Worm (Caenorhabditis elegans) whole organism, late embryonic: Measurements from ENCODE around the gene ocr-4.

Source experiments
- C08G9.2 ChIP-seq: sonication (generic microtip); optimal IDR thresholded peaks from 2 replicates; lab custom pipeline; 2016; ENCODE audit warnings: mild to moderate bottlenecking, missing genetic modification characterization, moderate library complexity, missing compliant biosample characterization
- C38D4.7 ChIP-seq: fragments of 200-800 bp; sonication (Bioruptor generic); optimal IDR thresholded peaks from 2 replicates; lab custom pipeline; 2018; ENCODE audit warnings: mild to moderate bottlenecking, missing genetic modification characterization, moderate library complexity, missing compliant biosample characterization
- K02D7.2 ChIP-seq: sonication (generic microtip); optimal IDR thresholded peaks from 2 replicates; lab custom pipeline; 2017; ENCODE audit warnings: mild to moderate bottlenecking, missing genetic modification characterization, missing compliant biosample characterization
- K09A11.1 ChIP-seq: sonication (generic microtip); optimal IDR thresholded peaks from 2 replicates; lab custom pipeline; 2017; ENCODE audit warnings: antibody characterized with exemption, mild to moderate bottlenecking, missing genetic modification characterization, missing compliant biosample characterization; ENCODE audit not compliant: insufficient read depth
- T23F11.4 ChIP-seq: fragments of 200-800 bp; sonication (Bioruptor generic); optimal IDR thresholded peaks from 2 replicates; lab custom pipeline; 2018; ENCODE audit warnings: mild to moderate bottlenecking, missing genetic modification characterization, missing compliant biosample characterization
- ceh-18 ChIP-seq: sonication (generic microtip); optimal IDR thresholded peaks from 2 replicates; lab custom pipeline; 2016; ENCODE audit warnings: missing genetic modification characterization, missing compliant biosample characterization
- ceh-19 ChIP-seq: fragments of 200-800 bp; sonication (Bioruptor generic); optimal IDR thresholded peaks from 2 replicates; lab custom pipeline; 2018; ENCODE audit warnings: mild to moderate bottlenecking, missing genetic modification characterization, missing compliant biosample characterization
- ceh-2 ChIP-seq: sonication (generic microtip); optimal IDR thresholded peaks from 2 replicates; lab custom pipeline; 2016; ENCODE audit warnings: missing genotype, missing genetic modification characterization, missing compliant biosample characterization
- ceh-24 ChIP-seq: sonication (generic microtip); optimal IDR thresholded peaks from 2 replicates; lab custom pipeline; 2016; ENCODE audit warnings: mild to moderate bottlenecking, missing genetic modification characterization, missing compliant biosample characterization
- ceh-30 ChIP-seq: fragments of 150-350 bp; optimal IDR thresholded peaks from 2 replicates; lab custom pipeline; 2014; ENCODE audit warnings: missing biosample characterization, missing genetic modification characterization
- ceh-31 ChIP-seq: sonication (generic microtip); optimal IDR thresholded peaks from 2 replicates; lab custom pipeline; 2016; ENCODE audit warnings: missing genetic modification characterization, missing compliant biosample characterization
- ceh-48 ChIP-seq: sonication (generic microtip); optimal IDR thresholded peaks from 2 replicates; lab custom pipeline; 2016; ENCODE audit warnings: missing genetic modification characterization, inconsistent platforms, missing compliant biosample characterization
- ceh-9 ChIP-seq: sonication (generic microtip); optimal IDR thresholded peaks from 2 replicates; lab custom pipeline; 2016; ENCODE audit warnings: mild to moderate bottlenecking, missing genetic modification characterization, inconsistent platforms, missing compliant biosample characterization
- che-1 ChIP-seq: sonication (generic microtip); optimal IDR thresholded peaks from 2 replicates; lab custom pipeline; 2016; ENCODE audit warnings: mild to moderate bottlenecking, missing genetic modification characterization, missing compliant biosample characterization
- elt-2 ChIP-seq: sonication (generic microtip); optimal IDR thresholded peaks from 2 replicates; lab custom pipeline; 2016; ENCODE audit warnings: missing genetic modification reagents, missing genetic modification characterization, missing compliant biosample characterization
- elt-4 ChIP-seq: sonication (generic microtip); optimal IDR thresholded peaks from 2 replicates; lab custom pipeline; 2016; ENCODE audit warnings: missing genetic modification characterization, missing compliant biosample characterization
- fax-1 ChIP-seq: sonication (generic microtip); optimal IDR thresholded peaks from 2 replicates; lab custom pipeline; 2016; ENCODE audit warnings: missing genotype, missing genetic modification characterization, missing compliant biosample characterization
- fkh-6 ChIP-seq: sonication (generic microtip); optimal IDR thresholded peaks from 2 replicates; lab custom pipeline; 2016; ENCODE audit warnings: missing genetic modification characterization, missing compliant biosample characterization
- gmeb-2 ChIP-seq: sonication (generic microtip); optimal IDR thresholded peaks from 2 replicates; lab custom pipeline; 2016; ENCODE audit warnings: missing genetic modification characterization, inconsistent platforms, missing compliant biosample characterization
- hlh-13 ChIP-seq: fragments of 200-800 bp; sonication (Bioruptor generic); optimal IDR thresholded peaks from 2 replicates; lab custom pipeline; 2018; ENCODE audit warnings: mild to moderate bottlenecking, missing genetic modification characterization, missing compliant biosample characterization
- hlh-15 ChIP-seq: sonication (generic microtip); optimal IDR thresholded peaks from 2 replicates; lab custom pipeline; 2016; ENCODE audit warnings: missing genetic modification characterization, missing compliant biosample characterization
- hlh-6 ChIP-seq: sonication (generic microtip); optimal IDR thresholded peaks from 2 replicates; lab custom pipeline; 2016; ENCODE audit warnings: missing genotype, missing genetic modification characterization, missing compliant biosample characterization
- hlh-8 ChIP-seq: sonication (generic microtip); optimal IDR thresholded peaks from 2 replicates; lab custom pipeline; 2016; ENCODE audit warnings: missing genotype, missing genetic modification characterization, missing compliant biosample characterization
- lim-6 ChIP-seq: sonication (generic microtip); optimal IDR thresholded peaks from 2 replicates; lab custom pipeline; 2016; ENCODE audit warnings: missing genetic modification characterization, missing compliant biosample characterization
- lin-11 ChIP-seq: fragments of 200-800 bp; sonication (Bioruptor generic); optimal IDR thresholded peaks from 2 replicates; lab custom pipeline; 2018; ENCODE audit warnings: mild to moderate bottlenecking, missing genetic modification characterization, missing compliant biosample characterization
- nfya-1 ChIP-seq: sonication (generic microtip); optimal IDR thresholded peaks from 2 replicates; lab custom pipeline; 2017; ENCODE audit warnings: missing genetic modification characterization, mild to moderate bottlenecking, missing compliant biosample characterization, antibody characterized with exemption, moderate library complexity
- nhr-11 ChIP-seq: fragments of 150-350 bp; optimal IDR thresholded peaks from 2 replicates; lab custom pipeline; 2014; ENCODE audit warnings: missing biosample characterization, missing genetic modification characterization
- pag-3 ChIP-seq: sonication (generic microtip); optimal IDR thresholded peaks from 2 replicates; lab custom pipeline; 2016; ENCODE audit warnings: missing compliant biosample characterization, missing genetic modification characterization, borderline replicate concordance
- pat-9 ChIP-seq: fragments of 200-800 bp; sonication (Bioruptor generic); optimal IDR thresholded peaks from 2 replicates; lab custom pipeline; 2018; ENCODE audit warnings: mild to moderate bottlenecking, missing genetic modification characterization, moderate library complexity, missing compliant biosample characterization
- pha-2 ChIP-seq: sonication (generic microtip); optimal IDR thresholded peaks from 2 replicates; lab custom pipeline; 2017; ENCODE audit warnings: mild to moderate bottlenecking, missing genetic modification characterization, missing compliant biosample characterization
- pha-4 ChIP-seq: fragments of 150-350 bp; optimal IDR thresholded peaks from 2 replicates; lab custom pipeline; 2018; ENCODE audit warnings: missing biosample characterization, missing genetic modification reagents, missing genetic modification characterization
- pqm-1 ChIP-seq: sonication (generic microtip); optimal IDR thresholded peaks from 2 replicates; lab custom pipeline; 2016; ENCODE audit warnings: missing genetic modification characterization, missing compliant biosample characterization
- pros-1 ChIP-seq: fragments of 150-350 bp; optimal IDR thresholded peaks from 2 replicates; lab custom pipeline; 2014; ENCODE audit warnings: missing biosample characterization, missing genetic modification reagents, missing genetic modification characterization
- rnt-1 ChIP-seq: sonication (generic microtip); optimal IDR thresholded peaks from 2 replicates; lab custom pipeline; 2016; ENCODE audit warnings: missing genetic modification characterization, missing compliant biosample characterization
- sox-2 ChIP-seq: fragments of 200-800 bp; sonication (Bioruptor generic); IDR thresholded peaks from 2 replicates; pipeline ENCODE4 v1.3.6; 2022; ENCODE audit warnings: missing genetic modification reagents, missing genetic modification characterization, missing compliant biosample characterization
- tbx-7 ChIP-seq: sonication (generic microtip); optimal IDR thresholded peaks from 2 replicates; lab custom pipeline; 2016; ENCODE audit warnings: missing genotype, missing genetic modification characterization, missing compliant biosample characterization
- ttx-3 ChIP-seq: sonication (generic microtip); optimal IDR thresholded peaks from 2 replicates; lab custom pipeline; 2016; ENCODE audit warnings: missing genetic modification reagents, missing genetic modification characterization, missing compliant biosample characterization
- unc-3 ChIP-seq, 2 experiments: fragments of 200-800 bp in 1 of 2; sonication (Bioruptor generic) in 1 of 2; sonication (generic microtip) in 1 of 2; conservative IDR thresholded peaks in 1 of 2; optimal IDR thresholded peaks in 1 of 2; 2 replicates each; pipeline versions ENCODE4 v1.3.6 to Lab custom; 2016 to 2022; ENCODE audit warnings: missing compliant biosample characterization in 2 of 2, missing genetic modification characterization in 2 of 2, missing genetic modification reagents in 1 of 2
- unc-42 ChIP-seq: sonication (generic microtip); optimal IDR thresholded peaks from 2 replicates; lab custom pipeline; 2016; ENCODE audit warnings: missing genotype, missing genetic modification characterization, missing compliant biosample characterization
- unc-55 ChIP-seq: sonication (generic microtip); optimal IDR thresholded peaks from 2 replicates; lab custom pipeline; 2017; ENCODE audit warnings: missing biosample characterization, missing genetic modification reagents, missing genetic modification characterization
- unc-86 ChIP-seq: sonication (generic microtip); optimal IDR thresholded peaks from 2 replicates; lab custom pipeline; 2016; ENCODE audit warnings: missing genetic modification characterization, missing compliant biosample characterization
- ztf-16 ChIP-seq: sonication (generic microtip); optimal IDR thresholded peaks from 2 replicates; lab custom pipeline; 2017; ENCODE audit warnings: missing genetic modification characterization, missing compliant biosample characterization

Gene ocr-4

DNA sequence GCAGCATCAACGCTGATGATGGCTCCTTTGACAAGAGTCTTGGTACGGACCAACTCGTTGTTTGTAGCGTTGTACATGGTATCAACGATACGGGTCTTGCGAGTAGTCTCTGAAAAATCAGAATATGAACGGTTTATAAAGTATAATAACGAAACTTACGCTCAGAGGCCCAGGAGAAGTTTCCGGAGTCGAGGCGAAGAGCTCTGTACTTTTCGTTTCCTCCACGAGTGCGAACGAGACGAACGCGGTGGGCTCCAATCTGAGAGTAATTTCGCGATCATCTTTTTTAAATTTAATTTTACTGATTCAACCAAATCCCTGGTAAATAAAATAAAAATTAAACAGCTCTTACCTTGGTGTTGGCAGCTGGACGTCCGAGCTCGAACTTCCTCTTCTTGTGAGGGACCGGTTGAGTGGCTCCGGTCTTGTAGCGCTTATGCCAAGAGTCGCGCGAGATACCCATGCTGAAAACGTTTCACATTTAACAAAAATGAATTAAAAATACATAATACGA is 19.1 kb downstream of the ocr-4 start, which contains the start of gene rps-8:
TSS of gene rps-8 (minus strand) at position 464 of the 514 bp plus-strand sequence.
- no peak for TF ChIP-seq hlh-8
- no peak for TF ChIP-seq lim-6 (tag; lab: Kevin White, UChicago)
- TF ChIP-seq pat-9 (tag; lab: Kevin White, UChicago), result no peak
- no peak for TF ChIP-seq pros-1 (tag; lab: Kevin White, UChicago)
- no peak for TF ChIP-seq ceh-9 (tag; lab: Kevin White, UChicago)
- no peak for TF ChIP-seq fkh-6
- TF ChIP-seq rnt-1 (tag; lab: Kevin White, UChicago), result no peak
- TF ChIP-seq hlh-6 (tag; lab: Kevin White, UChicago), result no peak
- TF ChIP-seq K02D7.2 (tag; lab: Kevin White, UChicago), result no peak

DNA sequence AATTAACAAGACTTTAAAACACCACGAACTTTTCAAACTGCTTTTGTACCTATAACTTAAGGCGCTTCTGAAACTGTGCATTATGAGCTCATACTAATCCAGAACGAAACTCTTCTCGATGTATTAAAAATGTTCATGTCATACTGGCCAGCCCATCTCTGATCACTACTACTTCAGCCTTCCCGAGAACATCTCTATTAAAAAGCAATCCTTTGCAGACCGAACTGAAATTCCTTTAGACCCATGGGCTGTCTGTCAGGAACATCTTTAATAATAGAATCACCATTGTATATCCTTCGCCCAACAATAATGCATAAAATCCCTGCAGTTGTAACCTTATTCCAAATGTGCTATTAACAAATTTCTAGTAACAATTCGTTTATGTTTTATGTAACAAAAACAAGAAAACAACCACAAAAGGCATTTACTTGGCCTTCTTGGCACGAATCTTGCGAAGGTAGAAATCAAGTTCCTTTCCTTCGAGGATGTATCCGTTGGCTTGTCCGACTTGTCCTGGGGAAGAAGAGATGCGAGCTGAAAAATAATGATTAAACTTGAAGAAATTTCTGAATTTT is 19.9 kb downstream of the ocr-4 start:
- no peak for TF ChIP-seq gmeb-2 (tag; lab: Kevin White, UChicago)
- no peak for TF ChIP-seq ceh-9 (tag; lab: Kevin White, UChicago)
- no peak for TF ChIP-seq C08G9.2 (tag; lab: Kevin White, UChicago)
- no peak for TF ChIP-seq C38D4.7 (GFP tag; lab: Kevin White, UChicago)
- no peak for TF ChIP-seq hlh-15 (tag; lab: Kevin White, UChicago)
- no peak for TF ChIP-seq pag-3 (tag; lab: Kevin White, UChicago)
- TF ChIP-seq pha-4 (tag; lab: Kevin White, UChicago), result no peak
- no peak for TF ChIP-seq ceh-30 (tag; lab: Kevin White, UChicago)
- TF ChIP-seq lin-11 (tag; lab: Kevin White, UChicago), result no peak
- TF ChIP-seq fax-1 (tag; lab: Kevin White, UChicago), result no peak
- TF ChIP-seq nhr-11, result no peak
- no peak for TF ChIP-seq pha-2 (tag; lab: Kevin White, UChicago)
- no peak for TF ChIP-seq ztf-16 (tag; lab: Kevin White, UChicago)
- no peak for TF ChIP-seq unc-86 (tag; lab: Kevin White, UChicago)
- TF ChIP-seq hlh-13 (GFP tag; lab: Kevin White, UChicago), result no peak
- TF ChIP-seq unc-55 (GFP tag; lab: Kevin White, UChicago), result no peak
- TF ChIP-seq unc-42 (tag; lab: Kevin White, UChicago), result no peak
- no peak for TF ChIP-seq che-1
- no peak for TF ChIP-seq nfya-1 (tag; lab: Kevin White, UChicago)
- TF ChIP-seq K09A11.1 (tag; lab: Kevin White, UChicago), result no peak

DNA sequence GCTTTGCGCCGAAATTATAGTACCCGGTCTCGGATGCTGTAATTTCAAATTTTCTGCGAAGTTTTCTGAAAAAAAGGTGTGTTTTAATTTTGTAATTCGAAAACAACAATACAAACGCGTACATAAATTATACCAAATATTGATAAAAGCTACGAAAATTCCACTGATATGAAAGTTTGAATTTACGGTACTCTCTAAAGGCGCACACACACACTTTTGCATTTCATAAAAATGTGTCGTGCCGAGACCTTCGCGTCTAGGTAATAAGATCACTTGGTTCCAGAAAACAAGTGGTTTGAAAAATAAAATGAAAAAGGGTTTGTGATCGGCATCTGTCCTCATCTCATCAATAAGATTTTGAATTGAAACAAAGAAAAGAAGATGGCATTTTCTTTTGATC is 21.8 kb downstream of the ocr-4 start:
- no peak for TF ChIP-seq tbx-7 (tag; lab: Kevin White, UChicago)
- no peak for TF ChIP-seq T23F11.4 (GFP tag; lab: Kevin White, UChicago)
- no peak for TF ChIP-seq C38D4.7 (GFP tag; lab: Kevin White, UChicago)
- no peak for TF ChIP-seq ceh-19 (GFP tag; lab: Kevin White, UChicago)
- TF ChIP-seq unc-3 (GFP tag; conservative IDR thresholded peaks at IDR 0.05; lab: Robert Waterston, UW), result no peak
- no peak for TF ChIP-seq unc-3 (tag; optimal IDR thresholded peaks at IDR 0.05; lab: Kevin White, UChicago)
- TF ChIP-seq ceh-24 (tag; lab: Kevin White, UChicago), result no peak
- TF ChIP-seq pag-3 (tag; lab: Kevin White, UChicago), result no peak
- TF ChIP-seq elt-4 (tag; lab: Kevin White, UChicago), result no peak
- no peak for TF ChIP-seq pqm-1 (tag; lab: Kevin White, UChicago)

DNA sequence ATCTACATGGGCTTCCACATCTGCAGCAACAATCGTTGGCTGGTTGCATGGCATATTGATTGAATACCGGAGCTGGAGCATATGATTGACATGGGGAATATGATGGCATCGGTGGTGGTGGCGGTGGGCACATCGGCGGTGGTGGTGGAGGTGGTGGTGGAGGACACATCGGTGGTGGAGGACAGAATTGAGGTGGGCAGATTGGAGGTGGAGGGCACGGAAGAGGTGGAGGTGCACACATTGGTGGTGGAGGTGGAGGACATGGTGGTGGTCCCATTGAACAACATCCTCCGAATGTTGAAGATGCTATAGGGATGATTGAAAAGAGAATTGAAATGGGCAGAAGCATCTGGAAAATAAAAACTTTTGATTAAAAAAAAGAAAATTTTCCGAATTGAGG is 22.2 kb downstream of the ocr-4 start, which contains the start of gene grl-4:
TSS of gene grl-4 (minus strand) at position 351 of the 400 bp plus-strand sequence.
- TF ChIP-seq ttx-3 (tag; lab: Kevin White, UChicago) (no peak), ceh-48 (tag; lab: Kevin White, UChicago) (no peak), ceh-2 (tag; lab: Kevin White, UChicago) (no peak), nfya-1 (tag; lab: Kevin White, UChicago) (no peak), T23F11.4 (GFP tag; lab: Kevin White, UChicago) (no peak), elt-2 (no peak), hlh-8 (no peak), ceh-30 (tag; lab: Kevin White, UChicago) (no peak), ceh-18 (tag; lab: Kevin White, UChicago) (no peak), sox-2 (no peak), pat-9 (tag; lab: Kevin White, UChicago) (no peak), ceh-31 (tag; lab: Kevin White, UChicago) (no peak)
- TF ChIP-seq, all 69 proteins: peak for 0
